Fruit fly (Drosophila melanogaster): ENCODE data around the gene CG42494.
A peak's percentile ranks its signal among the peaks of the same experiment; 100 is the strongest.

- TF ChIP-seq GATAd (GFP tag; optimal IDR thresholded peaks at IDR 0.05) (peak; percentile 84), sage (GFP tag; optimal IDR thresholded peaks at IDR 0.05) (peak; percentile 95), pan (optimal IDR thresholded peaks at IDR 0.05) (no peak), HLH106 (tag; optimal IDR thresholded peaks at IDR 0.05) (peak; percentile 94), Dif (GFP tag; optimal IDR thresholded peaks at IDR 0.05; ENCODE audit: partially characterized antibody) (no peak), Dfd (GFP tag; optimal IDR thresholded peaks at IDR 0.05) (no peak), brk (GFP tag; optimal IDR thresholded peaks at IDR 0.05) (peak; percentile 93), jim (GFP tag; optimal IDR thresholded peaks at IDR 0.05) (no peak), psq (GFP tag; optimal IDR thresholded peaks at IDR 0.05) (peak; percentile 95), tai (GFP tag; optimal IDR thresholded peaks at IDR 0.05) (no peak), foxo (GFP tag; optimal IDR thresholded peaks at IDR 0.05) (peak; percentile 55 to 97), Myc (optimal IDR thresholded peaks at IDR 0.05) (no peak)
Measured at dm6 chr3L:3194059-3194458, 9.9 kb downstream of the CG42494 start.

Data from whole organism, wandering third instar larva.